Fruit fly (Drosophila melanogaster) whole organism: ENCODE results near the gene CG33108.

ENCODE experiments used
- CG8478 ChIP-seq: fragments of >200 bp; optimal IDR thresholded peaks from 2 replicates; lab custom pipeline; 2018; ENCODE audit warnings: inconsistent platforms
- Dll ChIP-seq: fragments of >200 bp; optimal IDR thresholded peaks from 2 replicates; lab custom pipeline; 2017
- EcR ChIP-seq, 2 experiments: fragments of >200 bp; optimal IDR thresholded peaks; 2 replicates each; lab custom pipeline; 2017; ENCODE audit warnings: missing biosample characterization in 2 of 2, missing genetic modification characterization in 2 of 2, missing genetic modification reagents in 2 of 2
- pan ChIP-seq: fragments of >200 bp; optimal IDR thresholded peaks from 2 replicates; lab custom pipeline; 2017
- psq ChIP-seq: fragments of >200 bp; optimal IDR thresholded peaks from 2 replicates; lab custom pipeline; 2017
- usp ChIP-seq: fragments of >200 bp; optimal IDR thresholded peaks from 2 replicates; lab custom pipeline; 2017; ENCODE audit warnings: missing biosample characterization, missing genetic modification characterization, mixed read lengths

CG33108 gene

dm6 chr3R:23995460-23995859 lies at the start of gene CG33108:
CG33108 (plus strand) TSS chr3R:23995659.
- no peak for TF ChIP-seq pan (lab: Kevin White, UChicago)
- TF ChIP-seq CG8478, result no peak
- TF ChIP-seq Dll (lab: Kevin White, UChicago), result no peak
- no peak for TF ChIP-seq usp (GFP tag; lab: Kevin White, UChicago)

- TF ChIP-seq usp (GFP tag; lab: Kevin White, UChicago) (no peak), pan (lab: Kevin White, UChicago) (no peak), psq (lab: Kevin White, UChicago) (no peak), CG8478 (no peak), Dll (lab: Kevin White, UChicago) (no peak), EcR (GFP tag; optimal IDR thresholded peaks at IDR 0.05; lab: Kevin White, UChicago) (no peak)
Measured at dm6 chr3R:23947002-23947401, 48.5 kb upstream of the CG33108 start.

- TF ChIP-seq psq (lab: Kevin White, UChicago) (no peak), usp (GFP tag; lab: Kevin White, UChicago) (no peak), pan (lab: Kevin White, UChicago) (no peak), EcR (GFP tag; optimal IDR thresholded peaks at IDR 0.05; lab: Kevin White, UChicago) (no peak), CG8478 (no peak), Dll (lab: Kevin White, UChicago) (no peak)
Measured at dm6 chr3R:23948324-23948465, 47.3 kb upstream of the CG33108 start, which contains the start of gene CG12268. CG12268 (minus strand) TSS chr3R:23948424.

- TF ChIP-seq Dll (lab: Kevin White, UChicago), result peak; percentile 56
- no peak for TF ChIP-seq pan (lab: Kevin White, UChicago)
Measured at dm6 chr3R:23948466-23949413, 46.7 kb upstream of the CG33108 start.

dm6 chr3R:23955380-23955779 lies 40.1 kb upstream of the CG33108 start:
- no peak for TF ChIP-seq psq (lab: Kevin White, UChicago)

dm6 chr3R:23958091-23958838 lies 37.2 kb upstream of the CG33108 start, which contains the start of the genes GluProRS and AP-1sigma:
GluProRS (minus strand) TSS chr3R:23958391.
AP-1sigma (plus strand) TSS chr3R:23958651.
- no peak for TF ChIP-seq Dll (lab: Kevin White, UChicago)
- no peak for TF ChIP-seq pan (lab: Kevin White, UChicago)
- no peak for TF ChIP-seq psq (lab: Kevin White, UChicago)
- TF ChIP-seq EcR (GFP tag; optimal IDR thresholded peaks at IDR 0.05; lab: Kevin White, UChicago), result no peak
- TF ChIP-seq CG8478, result no peak
- no peak for TF ChIP-seq usp (GFP tag; lab: Kevin White, UChicago)

dm6 chr3R:23960865-23961264 lies 34.6 kb upstream of the CG33108 start:
- no peak for TF ChIP-seq usp (GFP tag; lab: Kevin White, UChicago)

dm6 chr3R:23962781-23963222 lies 32.7 kb upstream of the CG33108 start, which contains the start of gene CG31140:
CG31140 (plus strand) TSS chr3R:23963180.
- TF ChIP-seq Dll (lab: Kevin White, UChicago) (no peak), CG8478 (peak; percentile 59), psq (lab: Kevin White, UChicago) (no peak)

- TF ChIP-seq usp (GFP tag; lab: Kevin White, UChicago) (no peak), Dll (lab: Kevin White, UChicago) (no peak), psq (lab: Kevin White, UChicago) (no peak), CG8478 (no peak), pan (lab: Kevin White, UChicago) (no peak), EcR (GFP tag; optimal IDR thresholded peaks at IDR 0.05; lab: Kevin White, UChicago) (no peak)
Measured at dm6 chr3R:23964913-23965718, 30.3 kb upstream of the CG33108 start.

- TF ChIP-seq pan (lab: Kevin White, UChicago) (no peak), Dll (lab: Kevin White, UChicago) (no peak), CG8478 (no peak), EcR (GFP tag; optimal IDR thresholded peaks at IDR 0.05; lab: Kevin White, UChicago) (no peak), psq (lab: Kevin White, UChicago) (no peak), usp (GFP tag; lab: Kevin White, UChicago) (no peak)
Measured at dm6 chr3R:23969449-23969848, 26.0 kb upstream of the CG33108 start.

- TF ChIP-seq pan (lab: Kevin White, UChicago) (no peak), CG8478 (no peak), EcR (GFP tag; optimal IDR thresholded peaks at IDR 0.05; lab: Kevin White, UChicago) (no peak), Dll (lab: Kevin White, UChicago) (no peak), usp (GFP tag; lab: Kevin White, UChicago) (no peak), psq (lab: Kevin White, UChicago) (no peak)
Measured at dm6 chr3R:23971208-23971607, 24.3 kb upstream of the CG33108 start.

dm6 chr3R:23971764-23972163 lies 23.7 kb upstream of the CG33108 start:
- TF ChIP-seq Dll (lab: Kevin White, UChicago) (no peak), EcR (GFP tag; optimal IDR thresholded peaks at IDR 0.05; lab: Kevin White, UChicago) (no peak)
